Fruit fly (Drosophila melanogaster): ENCODE data around the gene nyo.
A peak's percentile ranks its signal among the peaks of the same experiment; 100 is the strongest.

nyo gene

DNA sequence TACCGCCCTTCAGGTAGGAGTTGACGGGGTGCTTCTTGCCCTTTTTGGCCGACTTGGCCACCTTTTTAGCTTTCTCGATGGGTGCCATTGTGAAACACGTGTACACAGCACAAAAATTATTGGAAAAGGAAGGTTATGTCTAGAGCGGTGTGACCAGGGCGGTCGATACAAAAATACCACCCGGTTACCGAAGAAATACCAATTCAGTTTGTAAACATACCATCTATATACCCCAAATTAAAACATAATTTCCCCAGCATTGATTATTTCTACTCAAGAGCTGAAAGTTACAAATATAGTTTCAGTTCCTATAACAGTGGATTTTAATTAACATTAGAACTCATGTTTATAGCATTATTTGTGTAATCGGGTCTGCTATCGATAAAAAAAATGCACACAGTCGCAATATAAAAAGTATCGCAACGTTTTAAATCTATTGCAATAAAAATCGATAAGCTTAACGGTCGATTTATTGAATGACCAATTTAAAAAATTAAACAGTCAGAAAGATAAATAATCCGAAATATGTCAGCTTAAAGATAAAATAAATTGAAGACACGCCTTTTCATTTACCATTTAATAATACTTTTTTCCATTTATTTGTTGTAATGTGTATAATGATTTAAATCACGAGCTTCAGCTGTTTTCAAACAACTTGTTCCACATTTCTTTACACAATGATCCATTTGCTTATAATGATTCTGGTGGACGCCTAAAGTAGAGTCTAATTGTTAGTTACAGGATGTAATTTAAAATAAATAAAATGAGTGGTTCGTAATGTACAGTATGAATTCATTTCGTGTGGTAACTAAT, 53.4 kb downstream of the nyo start, which contains the start of gene RpL6 (continued):
- TF ChIP-seq YL-1 (GFP tag; optimal IDR thresholded peaks at IDR 0.05) (peak; percentile 98), Side (GFP tag; optimal IDR thresholded peaks at IDR 0.05) (peak; percentile 20), bbx (GFP tag; IDR thresholded peaks at IDR 0.05; ENCODE audit: partially characterized antibody) (peak; percentile 72), Adf1 (GFP tag; IDR thresholded peaks at IDR 0.05) (no peak), NC2β (GFP tag; optimal IDR thresholded peaks at IDR 0.05) (peak; percentile 39), Meics (GFP tag; optimal IDR thresholded peaks at IDR 0.05) (no peak), HLH3B (GFP tag; IDR thresholded peaks at IDR 0.05) (peak; percentile 13; the same call in 1 of the 2 replicates), CG2678 (tag; optimal IDR thresholded peaks at IDR 0.05) (peak; percentile 25), CG7928 (GFP tag; optimal IDR thresholded peaks at IDR 0.05) (peak; percentile 0), CG9797 (GFP tag; optimal IDR thresholded peaks at IDR 0.05) (peak; percentile 91), CG34224 (GFP tag; IDR thresholded peaks at IDR 0.05; ENCODE audit: partially characterized antibody) (peak; percentile 88), nom (GFP tag; optimal IDR thresholded peaks at IDR 0.05) (peak; percentile 49), CG3065 (GFP tag; optimal IDR thresholded peaks at IDR 0.05) (no peak), Scr (GFP tag; IDR thresholded peaks at IDR 0.05; ENCODE audit: partially characterized antibody) (peak; percentile 83), HmgZ (tag; optimal IDR thresholded peaks at IDR 0.05) (peak; percentile 63), inv (GFP tag; IDR thresholded peaks at IDR 0.05; ENCODE audit: partially characterized antibody) (peak; percentile 57), Sry-δ (GFP tag; optimal IDR thresholded peaks at IDR 0.05) (peak; percentile 85), dpn (GFP tag; optimal IDR thresholded peaks at IDR 0.05) (peak in 1 of 2 experiments; percentile 3), vnd (GFP tag; IDR thresholded peaks at IDR 0.05; ENCODE audit: partially characterized antibody) (peak; percentile 73), CG10979 (tag; optimal IDR thresholded peaks at IDR 0.05) (peak; percentile 26), unpg (GFP tag; optimal IDR thresholded peaks at IDR 0.05) (peak; percentile 15), CG8290 (GFP tag; optimal IDR thresholded peaks at IDR 0.05) (peak; percentile 34), CG8290 (tag; optimal IDR thresholded peaks at IDR 0.05) (peak in 1 of 2 experiments; percentile 45), Opbp (GFP tag; IDR thresholded peaks at IDR 0.05; ENCODE audit: partially characterized antibody) (peak; percentile 63; the same call in 1 of the 3 replicates), CrebB (tag; optimal IDR thresholded peaks at IDR 0.05) (peak; percentile 36), CG16813 (GFP tag; IDR thresholded peaks at IDR 0.05; ENCODE audit: partially characterized antibody) (peak; percentile 82), sd (tag; optimal IDR thresholded peaks at IDR 0.05) (peak; percentile 57), kay (GFP tag; optimal IDR thresholded peaks at IDR 0.05) (no peak), CG3847 (GFP tag; IDR thresholded peaks at IDR 0.05) (peak; percentile 31; the same call in 1 of the 2 replicates), CG13624 (GFP tag; optimal IDR thresholded peaks at IDR 0.05) (peak; percentile 16), sisA (GFP tag; IDR thresholded peaks at IDR 0.05) (no peak), pfk (GFP tag; optimal IDR thresholded peaks at IDR 0.05) (peak; percentile 47), dmrt99B (tag; optimal IDR thresholded peaks at IDR 0.05) (no peak), CG2116 (GFP tag; optimal IDR thresholded peaks at IDR 0.05) (peak; percentile 99), phol (tag; optimal IDR thresholded peaks at IDR 0.05) (peak; percentile 37), CG15269 (tag; optimal IDR thresholded peaks at IDR 0.05) (peak; percentile 13), caup (GFP tag; optimal IDR thresholded peaks at IDR 0.05; ENCODE audit: severe bottlenecking) (peak; percentile 16), CG12071 (GFP tag; optimal IDR thresholded peaks at IDR 0.05) (no peak), CHES-1-like (GFP tag; optimal IDR thresholded peaks at IDR 0.05) (peak; percentile 14), CG6791 (GFP tag; IDR thresholded peaks at IDR 0.05; ENCODE audit: partially characterized antibody) (peak; percentile 84), cwo (GFP tag; optimal IDR thresholded peaks at IDR 0.05) (peak; percentile 59), lilli (GFP tag; optimal IDR thresholded peaks at IDR 0.05) (peak; percentile 40), CG12659 (GFP tag; optimal IDR thresholded peaks at IDR 0.05) (peak; percentile 76), CG2120 (GFP tag; optimal IDR thresholded peaks at IDR 0.05) (peak; percentile 9), ftz-f1 (GFP tag; optimal IDR thresholded peaks at IDR 0.05) (peak; percentile 66), CG33213 (GFP tag; optimal IDR thresholded peaks at IDR 0.05) (peak; percentile 34), CG8388 (GFP tag; optimal IDR thresholded peaks at IDR 0.05) (no peak)

All from whole organism, embryonic.